Worm (Caenorhabditis elegans) whole organism, mixed stage, embryonic: ENCODE results near the gene F02E11.2.
"Not testable (repeated sequence)": the region's sequence is repeated elsewhere in the genome, so short reads cannot be mapped to it uniquely, and the experiment has no call there.

Experiments
- M03D4.4 ChIP-seq: sonication (generic microtip); optimal IDR thresholded peaks from 2 replicates; lab custom pipeline; 2017; ENCODE audit warnings: mild to moderate bottlenecking, missing genetic modification characterization, missing compliant biosample characterization
- bed-3 ChIP-seq: fragments of 200-800 bp; sonication (Bioruptor generic); optimal IDR thresholded peaks from 3 replicates; lab custom pipeline; 2018; ENCODE audit warnings: mild to moderate bottlenecking, missing genetic modification characterization, moderate library complexity, missing compliant biosample characterization
- blmp-1 ChIP-seq: fragments of 150-350 bp; optimal IDR thresholded peaks from 2 replicates; lab custom pipeline; 2014; ENCODE audit warnings: missing biosample characterization, missing genetic modification characterization
- ceh-39 ChIP-seq: fragments of 150-350 bp; optimal IDR thresholded peaks from 2 replicates; lab custom pipeline; 2014; ENCODE audit warnings: missing biosample characterization, missing genetic modification characterization
- ceh-43 ChIP-seq: fragments of 200-800 bp; sonication (Bioruptor generic); optimal IDR thresholded peaks from 2 replicates; lab custom pipeline; 2018; ENCODE audit warnings: mild to moderate bottlenecking, missing genetic modification characterization, moderate library complexity, missing compliant biosample characterization
- ces-1 ChIP-seq: fragments of 150-350 bp; optimal IDR thresholded peaks from 2 replicates; lab custom pipeline; 2014; ENCODE audit warnings: missing biosample characterization, missing genetic modification reagents, missing genetic modification characterization
- cnd-1 ChIP-seq: fragments of 200-800 bp; sonication (Bioruptor generic); optimal IDR thresholded peaks from 2 replicates; lab custom pipeline; 2018; ENCODE audit warnings: mild to moderate bottlenecking, missing genetic modification characterization, missing compliant biosample characterization
- elt-1 ChIP-seq: sonication (generic microtip); optimal IDR thresholded peaks from 2 replicates; lab custom pipeline; 2017; ENCODE audit warnings: missing genetic modification characterization, mild to moderate bottlenecking, missing compliant biosample characterization, antibody characterized with exemption, moderate library complexity, borderline replicate concordance; ENCODE audit not compliant: insufficient read depth
- elt-3 ChIP-seq: fragments of 150-350 bp; optimal IDR thresholded peaks from 2 replicates; lab custom pipeline; 2014; ENCODE audit warnings: missing biosample characterization, missing genetic modification characterization
- flh-1 ChIP-seq: fragments of 200-800 bp; sonication (Bioruptor generic); optimal IDR thresholded peaks from 2 replicates; lab custom pipeline; 2018; ENCODE audit warnings: mild to moderate bottlenecking, missing genetic modification characterization, moderate library complexity, missing compliant biosample characterization
- ham-2 ChIP-seq: fragments of 200-800 bp; sonication (Bioruptor generic); optimal IDR thresholded peaks from 2 replicates; lab custom pipeline; 2018; ENCODE audit warnings: mild to moderate bottlenecking, missing genetic modification characterization, missing compliant biosample characterization
- lin-32 ChIP-seq: fragments of 200-800 bp; sonication (Bioruptor generic); optimal IDR thresholded peaks from 2 replicates; lab custom pipeline; 2018; ENCODE audit warnings: mild to moderate bottlenecking, missing genetic modification characterization, missing compliant biosample characterization
- lsy-2 ChIP-seq: fragments of 150-350 bp; optimal IDR thresholded peaks from 2 replicates; lab custom pipeline; 2014; ENCODE audit warnings: missing biosample characterization, missing genetic modification characterization
- mep-1 ChIP-seq: fragments of 150-350 bp; optimal IDR thresholded peaks from 2 replicates; lab custom pipeline; 2017; ENCODE audit warnings: missing biosample characterization, missing genetic modification reagents, missing genetic modification characterization, inconsistent platforms
- mls-2 ChIP-seq: sonication (generic microtip); optimal IDR thresholded peaks from 2 replicates; lab custom pipeline; 2016; ENCODE audit warnings: mild to moderate bottlenecking, missing genetic modification characterization, moderate library complexity, missing compliant biosample characterization
- nhr-2 ChIP-seq: fragments of 150-350 bp; optimal IDR thresholded peaks from 2 replicates; lab custom pipeline; 2014; ENCODE audit warnings: missing biosample characterization, missing genetic modification characterization
- nhr-237 ChIP-seq: fragments of 150-350 bp; optimal IDR thresholded peaks from 2 replicates; lab custom pipeline; 2014; ENCODE audit warnings: missing biosample characterization, missing genetic modification characterization
- nhr-28 ChIP-seq: fragments of 150-350 bp; optimal IDR thresholded peaks from 2 replicates; lab custom pipeline; 2014; ENCODE audit warnings: missing biosample characterization, missing genetic modification characterization
- pha-4 ChIP-seq: fragments of 150-350 bp; optimal IDR thresholded peaks from 2 replicates; lab custom pipeline; 2018; ENCODE audit warnings: missing biosample characterization, missing genetic modification reagents, missing genetic modification characterization
- sem-2 ChIP-seq: fragments of 200-800 bp; sonication (Bioruptor generic); optimal IDR thresholded peaks from 2 replicates; lab custom pipeline; 2018; ENCODE audit warnings: mild to moderate bottlenecking, missing genetic modification characterization, missing compliant biosample characterization
- snpc-4 ChIP-seq: fragments of 150-350 bp; optimal IDR thresholded peaks from 2 replicates; lab custom pipeline; 2014; ENCODE audit warnings: missing biosample characterization, missing genetic modification characterization
- sptf-1 ChIP-seq: sonication (generic microtip); optimal IDR thresholded peaks from 2 replicates; lab custom pipeline; 2017; ENCODE audit warnings: mild to moderate bottlenecking, missing genetic modification characterization, moderate library complexity, missing compliant biosample characterization
- tbx-8 ChIP-seq: fragments of 200-800 bp; sonication (Bioruptor generic); optimal IDR thresholded peaks from 2 replicates; lab custom pipeline; 2018; ENCODE audit warnings: mild to moderate bottlenecking, missing genetic modification characterization, moderate library complexity, missing compliant biosample characterization
- unc-120 ChIP-seq: sonication (generic microtip); optimal IDR thresholded peaks from 2 replicates; lab custom pipeline; 2017; ENCODE audit warnings: missing genetic modification characterization, missing compliant biosample characterization; ENCODE audit not compliant: poor library complexity, severe bottlenecking
- unc-39 ChIP-seq: fragments of 150-350 bp; optimal IDR thresholded peaks from 2 replicates; lab custom pipeline; 2014; ENCODE audit warnings: missing biosample characterization, missing genetic modification characterization
- unc-62 ChIP-seq: fragments of 150-350 bp; optimal IDR thresholded peaks from 2 replicates; lab custom pipeline; 2014; ENCODE audit warnings: missing biosample characterization, missing genetic modification reagents, missing genetic modification characterization
- ztf-11 ChIP-seq: fragments of 150-350 bp; optimal IDR thresholded peaks from 2 replicates; lab custom pipeline; 2014; ENCODE audit warnings: missing biosample characterization, missing genetic modification characterization

Gene F02E11.2

ce11 chrII:3284558-3284957 is 22.0 kb downstream of the F02E11.2 start, which contains the start of gene scl-15:
scl-15 (minus strand) TSS chrII:3284658.
- TF ChIP-seq cnd-1 (tag; lab: Kevin White, UChicago) (no peak), flh-1 (no peak), elt-3 (tag; lab: Kevin White, UChicago) (no peak), nhr-2 (no peak), elt-1 (tag; lab: Kevin White, UChicago) (no peak), sem-2 (GFP tag; lab: Kevin White, UChicago) (no peak), blmp-1 (tag; lab: Kevin White, UChicago) (no peak), ham-2 (no peak)

- no peak for TF ChIP-seq mep-1 (tag; lab: Kevin White, UChicago)
- TF ChIP-seq, all 35 proteins: peak for 0
These were observed 24.5 kb downstream of the F02E11.2 start, which contains the start of gene sri-63 for ce11 chrII:3287073-3287472. sri-63 (plus strand) TSS chrII:3287373.

- not testable (repeated sequence) for TF ChIP-seq lsy-2; ztf-11 (tag; lab: Kevin White, UChicago); mls-2 (tag; lab: Kevin White, UChicago)
These were observed 27.9 kb downstream of the F02E11.2 start, which contains the start of gene F39E9.14 for ce11 chrII:3290544-3290943. F39E9.14 (minus strand) TSS chrII:3290644.

ce11 chrII:3295193-3295592 is 32.6 kb downstream of the F02E11.2 start, which contains the start of gene btb-17:
btb-17 (plus strand) TSS chrII:3295405.
- TF ChIP-seq sptf-1: no peak
- TF ChIP-seq mls-2 (tag; lab: Kevin White, UChicago): no peak
- TF ChIP-seq tbx-8 (GFP tag; lab: Kevin White, UChicago): no peak
- TF ChIP-seq M03D4.4: no peak
- TF ChIP-seq nhr-237 (tag; lab: Kevin White, UChicago): no peak
- TF ChIP-seq unc-39: no peak
- TF ChIP-seq unc-62: no peak
- no peak for TF ChIP-seq pha-4 (tag; lab: Kevin White, UChicago)
- TF ChIP-seq ces-1 (GFP tag; lab: Kevin White, UChicago): no peak
- no peak for TF ChIP-seq snpc-4 (tag; lab: Kevin White, UChicago)
- TF ChIP-seq nhr-2: no peak
- TF ChIP-seq blmp-1 (tag; lab: Kevin White, UChicago): no peak
- TF ChIP-seq ceh-43 (GFP tag; lab: Kevin White, UChicago): no peak
- no peak for TF ChIP-seq elt-1 (tag; lab: Kevin White, UChicago)
- TF ChIP-seq ceh-39: no peak
- TF ChIP-seq, all 35 proteins: peak for 0

ce11 chrII:3296644-3297043 is 34.0 kb downstream of the F02E11.2 start, which contains the start of gene btb-16:
btb-16 (plus strand) TSS chrII:3296883.
- no peak for TF ChIP-seq bed-3 (GFP tag; lab: Kevin White, UChicago)
- no peak for TF ChIP-seq sem-2 (GFP tag; lab: Kevin White, UChicago)
- no peak for TF ChIP-seq nhr-28 (tag; lab: Kevin White, UChicago)
- no peak for TF ChIP-seq unc-120
- no peak for TF ChIP-seq tbx-8 (GFP tag; lab: Kevin White, UChicago)
- TF ChIP-seq M03D4.4: no peak
- no peak for TF ChIP-seq pha-4 (tag; lab: Kevin White, UChicago)
- TF ChIP-seq lin-32 (GFP tag; lab: Kevin White, UChicago): no peak
- no peak for TF ChIP-seq unc-39
- no peak for TF ChIP-seq ham-2

- no peak for TF ChIP-seq unc-62
- TF ChIP-seq M03D4.4: no peak
- TF ChIP-seq, all 35 proteins: peak for 0
These were observed 35.3 kb downstream of the F02E11.2 start, which contains the start of gene btb-18 for ce11 chrII:3297914-3298313. btb-18 (plus strand) TSS chrII:3298214.

- TF ChIP-seq nhr-2: no peak
- TF ChIP-seq elt-3 (tag; lab: Kevin White, UChicago): no peak
- no peak for TF ChIP-seq pha-4 (tag; lab: Kevin White, UChicago)
- TF ChIP-seq blmp-1 (tag; lab: Kevin White, UChicago): no peak
- TF ChIP-seq bed-3 (GFP tag; lab: Kevin White, UChicago): no peak
- no peak for TF ChIP-seq nhr-28 (tag; lab: Kevin White, UChicago)
These were observed 36.9 kb downstream of the F02E11.2 start, which contains the start of gene btb-22 for ce11 chrII:3299457-3299856. btb-22 (plus strand) TSS chrII:3299757.
